Worm (Caenorhabditis elegans) whole organism, midembryonic: Measurements from ENCODE around the gene dkf-2.

ENCODE experiments used
- klf-2 ChIP-seq: fragments of 200-800 bp; sonication (Bioruptor generic); conservative IDR thresholded peaks from 2 replicates; pipeline ENCODE4 v1.3.6; 2022; ENCODE audit warnings: missing genetic modification reagents, missing genetic modification characterization, missing compliant biosample characterization
- tab-1 ChIP-seq: fragments of 200-800 bp; sonication (Bioruptor generic); IDR thresholded peaks from 2 replicates; pipeline ENCODE4 v1.3.6; 2022; ENCODE audit warnings: missing genetic modification characterization, missing compliant biosample characterization

ce11 chrV:16779971-16780370 is 32.5 kb downstream of the dkf-2 start:
- TF ChIP-seq klf-2 (GFP tag; lab: Robert Waterston, UW) = no peak
- TF ChIP-seq tab-1 (GFP tag; lab: Robert Waterston, UW) = no peak
